Fruit fly (Drosophila melanogaster) whole organism, embryonic: Measurements from ENCODE around the gene Ldsdh1.

Experiments used
- CG10366 ChIP-seq: fragments of 200-800 bp; sonication (Bioruptor generic); IDR thresholded peaks from 2 replicates; pipeline ENCODE4 v1.3.6; 2022; ENCODE audit warnings: missing biosample characterization, missing genetic modification characterization
- CG11504 ChIP-seq: fragments of 200-800 bp; sonication (Bioruptor generic); optimal IDR thresholded peaks from 3 replicates; lab custom pipeline; 2019; ENCODE audit warnings: missing biosample characterization, mild to moderate bottlenecking, missing genetic modification characterization, moderate library complexity
- CG11560 ChIP-seq: fragments of 200-800 bp; sonication (Bioruptor generic); IDR thresholded peaks from 3 replicates; pipeline ENCODE4 v1.3.6; 2022; ENCODE audit warnings: missing biosample characterization, missing genetic modification characterization
- CG12299 ChIP-seq: fragments of 200-800 bp; sonication (Bioruptor generic); optimal IDR thresholded peaks from 2 replicates; lab custom pipeline; 2018; ENCODE audit warnings: missing biosample characterization, mild to moderate bottlenecking, missing genetic modification characterization
- CG13424 ChIP-seq: fragments of 200-800 bp; sonication (Bioruptor generic); optimal IDR thresholded peaks from 2 replicates; lab custom pipeline; 2019; ENCODE audit warnings: missing biosample characterization, mild to moderate bottlenecking, missing genetic modification characterization, moderate library complexity
- CG14860 ChIP-seq: fragments of 200-800 bp; sonication (Bioruptor generic); IDR thresholded peaks from 3 replicates; pipeline ENCODE4 v1.3.6; 2022; ENCODE audit warnings: missing biosample characterization, missing genetic modification characterization; ENCODE audit not compliant: partially characterized antibody
- CG15269 ChIP-seq: fragments of 200-800 bp; sonication (Bioruptor generic); optimal IDR thresholded peaks from 2 replicates; lab custom pipeline; 2018; ENCODE audit warnings: missing biosample characterization, mild to moderate bottlenecking, missing genetic modification characterization, moderate library complexity
- CG15514 ChIP-seq: fragments of 200-800 bp; sonication (Bioruptor generic); optimal IDR thresholded peaks from 3 replicates; lab custom pipeline; 2017; ENCODE audit warnings: missing biosample characterization, missing genetic modification characterization, mild to moderate bottlenecking, moderate library complexity, missing genetic modification reagents
- CG18262 ChIP-seq: fragments of 200-800 bp; optimal IDR thresholded peaks from 3 replicates; lab custom pipeline; 2019; ENCODE audit warnings: missing biosample characterization, mild to moderate bottlenecking, missing genetic modification characterization, moderate library complexity
- CG2120 ChIP-seq: fragments of 200-800 bp; sonication (Bioruptor generic); optimal IDR thresholded peaks from 3 replicates; lab custom pipeline; 2016; ENCODE audit warnings: missing biosample characterization, missing genetic modification characterization
- CG30431 ChIP-seq: fragments of 200-800 bp; sonication (Bioruptor generic); optimal IDR thresholded peaks from 2 replicates; lab custom pipeline; 2017; ENCODE audit warnings: missing biosample characterization, missing genetic modification characterization
- CG4360 ChIP-seq: fragments of 200-800 bp; sonication (Bioruptor generic); IDR thresholded peaks from 2 replicates; pipeline ENCODE4 v1.3.6; 2022; ENCODE audit warnings: missing biosample characterization, missing genetic modification characterization
- CG4404 ChIP-seq: fragments of 200-800 bp; sonication (Bioruptor generic); IDR thresholded peaks from 2 replicates; pipeline ENCODE4 v1.3.6; 2022; ENCODE audit warnings: missing biosample characterization, missing genetic modification characterization
- CG5180 ChIP-seq: fragments of 200-800 bp; sonication (Bioruptor generic); optimal IDR thresholded peaks from 3 replicates; lab custom pipeline; 2017; ENCODE audit warnings: missing biosample characterization, missing genetic modification characterization, mild to moderate bottlenecking, moderate library complexity, missing genetic modification reagents
- CG6175 ChIP-seq: fragments of 200-800 bp; sonication (Bioruptor generic); IDR thresholded peaks from 3 replicates; pipeline ENCODE4 v1.3.6; 2022; ENCODE audit warnings: missing biosample characterization, missing genetic modification characterization
- CG6683 ChIP-seq: fragments of 200-800 bp; sonication (Bioruptor generic); optimal IDR thresholded peaks from 2 replicates; lab custom pipeline; 2017; ENCODE audit warnings: missing biosample characterization, mild to moderate bottlenecking, missing genetic modification characterization, missing genetic modification reagents
- CG7556 ChIP-seq: fragments of 200-800 bp; sonication (Bioruptor generic); optimal IDR thresholded peaks from 2 replicates; lab custom pipeline; 2017; ENCODE audit warnings: missing biosample characterization, mild to moderate bottlenecking, missing genetic modification characterization
- CG7745 ChIP-seq: fragments of 200-800 bp; sonication (Bioruptor generic); optimal IDR thresholded peaks from 2 replicates; lab custom pipeline; 2018; ENCODE audit warnings: missing biosample characterization, mild to moderate bottlenecking, missing genetic modification characterization, moderate library complexity
- E2f2 ChIP-seq: fragments of 200-800 bp; sonication (Bioruptor generic); IDR thresholded peaks from 2 replicates; pipeline ENCODE4 v1.3.6; 2022; ENCODE audit warnings: missing biosample characterization, missing genetic modification characterization
- Fer1 ChIP-seq: fragments of 200-800 bp; sonication (Bioruptor generic); optimal IDR thresholded peaks from 2 replicates; lab custom pipeline; 2017; ENCODE audit warnings: missing biosample characterization, mild to moderate bottlenecking, missing genetic modification characterization
- Gsc ChIP-seq: fragments of 200-800 bp; sonication (Bioruptor generic); IDR thresholded peaks from 2 replicates; pipeline ENCODE4 v1.3.6; 2022; ENCODE audit warnings: missing biosample characterization, missing genetic modification characterization
- Hey ChIP-seq: fragments of 200-800 bp; sonication (Bioruptor generic); optimal IDR thresholded peaks from 3 replicates; lab custom pipeline; 2018; ENCODE audit warnings: missing biosample characterization, mild to moderate bottlenecking, missing genetic modification characterization
- Hr3 ChIP-seq: fragments of 200-800 bp; sonication (Bioruptor generic); optimal IDR thresholded peaks from 3 replicates; lab custom pipeline; 2016; ENCODE audit warnings: missing biosample characterization, missing genetic modification characterization
- Hr78 ChIP-seq, 2 experiments: fragments of 200-800 bp in 1 of 2; fragments of >200 bp in 1 of 2; sonication (Bioruptor generic) in 1 of 2; optimal IDR thresholded peaks; 2 replicates each; lab custom pipeline; 2017 to 2019; ENCODE audit warnings: missing biosample characterization in 2 of 2, missing genetic modification characterization in 2 of 2, mild to moderate bottlenecking in 1 of 2, moderate library complexity in 1 of 2
- NC2α ChIP-seq: fragments of 200-800 bp; sonication (Bioruptor generic); optimal IDR thresholded peaks from 2 replicates; lab custom pipeline; 2016; ENCODE audit warnings: missing biosample characterization, missing genetic modification characterization
- Sry-β ChIP-seq: fragments of 200-800 bp; sonication (Bioruptor generic); optimal IDR thresholded peaks from 2 replicates; lab custom pipeline; 2018; ENCODE audit warnings: missing biosample characterization, mild to moderate bottlenecking, missing genetic modification characterization, moderate library complexity
- YL-1 ChIP-seq: fragments of 200-800 bp; sonication (Bioruptor generic); optimal IDR thresholded peaks from 3 replicates; lab custom pipeline; 2017; ENCODE audit warnings: missing biosample characterization, mild to moderate bottlenecking, missing genetic modification characterization
- abd-A ChIP-seq: fragments of 200-800 bp; sonication (Bioruptor generic); optimal IDR thresholded peaks from 3 replicates; lab custom pipeline; 2019; ENCODE audit warnings: missing biosample characterization, mild to moderate bottlenecking, missing genetic modification characterization, moderate library complexity
- al ChIP-seq: fragments of 200-800 bp; sonication (Bioruptor generic); IDR thresholded peaks from 2 replicates; pipeline ENCODE4 v1.3.6; 2022; ENCODE audit warnings: missing biosample characterization, missing genetic modification characterization
- ara ChIP-seq: fragments of 200-800 bp; sonication (Bioruptor generic); IDR thresholded peaks from 2 replicates; pipeline ENCODE4 v1.3.6; 2022; ENCODE audit warnings: missing biosample characterization, missing genetic modification characterization
- br ChIP-seq: fragments of >200 bp; optimal IDR thresholded peaks from 2 replicates; lab custom pipeline; 2017
- bsh ChIP-seq, 2 experiments: fragments of 200-800 bp; sonication (Bioruptor generic); optimal IDR thresholded peaks; 2 replicates each; lab custom pipeline; 2017 to 2018; ENCODE audit warnings: mild to moderate bottlenecking in 2 of 2, missing biosample characterization in 2 of 2, missing genetic modification characterization in 2 of 2, moderate library complexity in 1 of 2
- cas ChIP-seq: fragments of 200-800 bp; sonication (Bioruptor generic); IDR thresholded peaks from 2 replicates; pipeline ENCODE4 v1.3.6; 2022; ENCODE audit warnings: missing biosample characterization, missing genetic modification characterization
- ci ChIP-seq: fragments of 200-800 bp; sonication (Bioruptor generic); IDR thresholded peaks from 3 replicates; pipeline ENCODE4 v1.3.6; 2022; ENCODE audit warnings: missing biosample characterization, missing genetic modification characterization
- eyg ChIP-seq: fragments of 200-800 bp; sonication (Bioruptor generic); optimal IDR thresholded peaks from 3 replicates; lab custom pipeline; 2016; ENCODE audit warnings: missing biosample characterization, missing genetic modification characterization
- fu2 ChIP-seq: fragments of 200-800 bp; sonication (Bioruptor generic); optimal IDR thresholded peaks from 2 replicates; lab custom pipeline; 2016; ENCODE audit warnings: missing biosample characterization, missing genetic modification characterization
- gcm ChIP-seq: fragments of 200-800 bp; sonication (Bioruptor generic); optimal IDR thresholded peaks from 2 replicates; lab custom pipeline; 2019; ENCODE audit warnings: missing biosample characterization, mild to moderate bottlenecking, missing genetic modification characterization, moderate library complexity
- gsb-n ChIP-seq: fragments of 200-800 bp; sonication (Bioruptor generic); optimal IDR thresholded peaks from 3 replicates; lab custom pipeline; 2018; ENCODE audit warnings: missing biosample characterization, mild to moderate bottlenecking, missing genetic modification characterization
- kah ChIP-seq: fragments of 200-800 bp; sonication (Bioruptor generic); optimal IDR thresholded peaks from 2 replicates; lab custom pipeline; 2018; ENCODE audit warnings: missing biosample characterization, mild to moderate bottlenecking, missing genetic modification characterization
- kay ChIP-seq: fragments of 200-800 bp; sonication (Bioruptor generic); optimal IDR thresholded peaks from 2 replicates; lab custom pipeline; 2016; ENCODE audit warnings: missing biosample characterization, missing genetic modification characterization
- mirr ChIP-seq: fragments of 200-800 bp; sonication (Bioruptor generic); optimal IDR thresholded peaks from 3 replicates; lab custom pipeline; 2018; ENCODE audit warnings: missing biosample characterization, mild to moderate bottlenecking, missing genetic modification characterization
- nom ChIP-seq: fragments of 200-800 bp; sonication (Bioruptor generic); optimal IDR thresholded peaks from 2 replicates; lab custom pipeline; 2017; ENCODE audit warnings: missing biosample characterization, missing genetic modification characterization, mild to moderate bottlenecking, moderate library complexity, missing genetic modification reagents
- peb ChIP-seq: fragments of 200-800 bp; sonication (Bioruptor generic); IDR thresholded peaks from 2 replicates; pipeline ENCODE4 v1.3.6; 2022; ENCODE audit warnings: missing biosample characterization, missing genetic modification characterization
- sc ChIP-seq, 3 experiments: fragments of >200 bp in 2 of 3; fragments of 200-800 bp in 1 of 3; sonication (Bioruptor generic) in 1 of 3; optimal IDR thresholded peaks; 2 replicates in 2 of 3; 3 replicates in 1 of 3; lab custom pipeline; 2017; ENCODE audit warnings: mild to moderate bottlenecking in 1 of 3, missing biosample characterization in 1 of 3, missing genetic modification characterization in 1 of 3, missing genetic modification reagents in 1 of 3
- sr ChIP-seq: fragments of 200-800 bp; sonication (Bioruptor generic); IDR thresholded peaks from 3 replicates; pipeline ENCODE4 v1.3.6; 2022; ENCODE audit warnings: missing biosample characterization, missing genetic modification characterization
- tx ChIP-seq: fragments of 200-800 bp; sonication (Bioruptor generic); optimal IDR thresholded peaks from 2 replicates; lab custom pipeline; 2016; ENCODE audit warnings: missing biosample characterization, missing genetic modification characterization
- yki ChIP-seq: fragments of >200 bp; optimal IDR thresholded peaks from 3 replicates; lab custom pipeline; 2018
- zf30C ChIP-seq: fragments of 200-800 bp; sonication (Bioruptor generic); optimal IDR thresholded peaks from 3 replicates; lab custom pipeline; 2018; ENCODE audit warnings: missing biosample characterization, mild to moderate bottlenecking, missing genetic modification characterization

Gene Ldsdh1

DNA sequence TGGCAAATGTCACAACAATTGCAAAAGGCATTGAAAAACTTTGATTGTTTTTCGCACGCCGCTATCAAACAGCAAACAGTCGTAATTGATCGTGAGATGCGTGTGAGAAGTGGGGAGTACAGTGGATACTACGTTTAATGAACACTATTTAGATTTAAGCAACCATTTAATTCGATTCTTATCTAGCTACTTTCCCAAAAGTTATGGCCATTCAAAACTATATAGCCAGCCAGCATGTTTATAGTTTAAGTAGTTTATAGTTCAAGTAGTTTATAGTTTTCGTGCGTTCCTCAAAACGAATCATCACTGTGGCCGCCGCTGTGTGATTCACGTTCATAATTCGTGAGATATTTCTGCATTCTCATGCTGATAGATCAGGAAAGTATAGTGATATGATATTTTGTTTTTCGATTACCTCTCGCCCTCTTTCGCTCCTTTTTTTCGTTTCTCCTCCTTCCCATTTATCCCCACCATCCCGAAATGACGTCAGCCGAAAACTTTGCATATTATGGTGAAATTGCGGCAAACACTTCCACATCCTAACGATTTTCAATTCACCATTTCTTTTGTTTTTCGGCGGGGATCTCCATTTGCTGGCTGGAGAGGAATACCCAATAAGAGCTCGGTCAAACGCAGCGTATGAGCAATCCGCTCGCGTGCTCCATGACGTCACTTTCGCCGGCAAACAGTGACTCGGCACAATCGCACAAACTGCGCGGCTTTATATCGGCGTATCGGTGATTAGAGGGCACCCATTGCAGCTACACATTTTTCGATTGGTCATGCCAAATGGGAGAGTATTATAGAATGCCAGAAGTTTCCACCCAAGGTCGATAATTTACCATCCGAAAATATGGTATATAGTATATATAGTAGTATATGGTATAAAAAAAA, 32.2 kb upstream of the Ldsdh1 start (continued):
- TF ChIP-seq CG14860 (GFP tag; lab: Robert Waterston, UW): no peak
- TF ChIP-seq E2f2: peak; percentile 17; the same call in 1 of the 2 replicates
- TF ChIP-seq CG11504 (tag; lab: Kevin White, UChicago): peak; percentile 62
- no peak for TF ChIP-seq abd-A (tag; lab: Kevin White, UChicago)
- TF ChIP-seq yki (lab: Kevin White, UChicago): no peak
- TF ChIP-seq CG4404 (GFP tag; lab: Robert Waterston, UW): no peak
- peak; percentile 67 for TF ChIP-seq CG15514
- peak; percentile 43 for TF ChIP-seq eyg (GFP tag; lab: Kevin White, UChicago)
- TF ChIP-seq CG18262 (tag; lab: Kevin White, UChicago): peak; percentile 17
- no peak for TF ChIP-seq CG5180 (GFP tag; lab: Kevin White, UChicago)
- no peak for TF ChIP-seq gsb-n (tag; lab: Kevin White, UChicago)
- TF ChIP-seq CG7745 (tag; lab: Kevin White, UChicago): no peak
- TF ChIP-seq CG30431 (GFP tag; lab: Kevin White, UChicago): no peak
- TF ChIP-seq CG7556 (GFP tag; lab: Kevin White, UChicago): peak; percentile 33
- TF ChIP-seq gcm: no peak
- TF ChIP-seq bsh (GFP tag; optimal IDR thresholded peaks at IDR 0.05; lab: Kevin White, UChicago): peak in 1 of 2 experiments; percentile 18
- no peak for TF ChIP-seq NC2α (GFP tag; lab: Kevin White, UChicago)
- TF ChIP-seq sc (optimal IDR thresholded peaks at IDR 0.05; lab: Kevin White, UChicago): no peak
- TF ChIP-seq sc (GFP tag; optimal IDR thresholded peaks at IDR 0.05; lab: Kevin White, UChicago): no peak
- TF ChIP-seq kay: no peak
- TF ChIP-seq Hey (tag; lab: Kevin White, UChicago): no peak
- TF ChIP-seq br: no peak
- TF ChIP-seq CG6175 (GFP tag; lab: Robert Waterston, UW): peak; percentile 46; the same call in 1 of the 3 replicates
- no peak for TF ChIP-seq YL-1
- TF ChIP-seq al (GFP tag; lab: Robert Waterston, UW): peak; percentile 63; the same call in 1 of the 2 replicates
- peak; percentile 52; the same call in 1 of the 2 replicates for TF ChIP-seq cas (GFP tag; lab: Robert Waterston, UW)
- TF ChIP-seq tx (GFP tag; lab: Kevin White, UChicago): peak; percentile 43
- peak; percentile 91 for TF ChIP-seq CG2120 (GFP tag; lab: Kevin White, UChicago)
- no peak for TF ChIP-seq nom (GFP tag; lab: Kevin White, UChicago)
- TF ChIP-seq CG10366 (GFP tag; lab: Robert Waterston, UW): peak; percentile 72
- TF ChIP-seq CG6683 (GFP tag; lab: Kevin White, UChicago): peak; percentile 6
- no peak for TF ChIP-seq peb (GFP tag; lab: Robert Waterston, UW)
- no peak for TF ChIP-seq CG4360 (GFP tag; lab: Robert Waterston, UW)
- TF ChIP-seq CG13424 (tag; lab: Kevin White, UChicago): peak; percentile 66
- TF ChIP-seq Gsc (GFP tag; lab: Robert Waterston, UW): no peak
- TF ChIP-seq zf30C (GFP tag; lab: Kevin White, UChicago): no peak
- peak; percentile 80 for TF ChIP-seq CG15269 (tag; lab: Kevin White, UChicago)
- peak; percentile 75 for TF ChIP-seq Fer1
- no peak for TF ChIP-seq Hr3 (GFP tag; lab: Kevin White, UChicago)
- no peak for TF ChIP-seq ci
- peak; percentile 36 for TF ChIP-seq fu2 (GFP tag; lab: Kevin White, UChicago)
- no peak for TF ChIP-seq ara (GFP tag; lab: Robert Waterston, UW)
- TF ChIP-seq Hr78 (GFP tag; optimal IDR thresholded peaks at IDR 0.05; lab: Kevin White, UChicago): no peak
- TF ChIP-seq CG11560: 0 out of 3 replicates have a peak, but pooled peaks have one; percentile 40
- no peak for TF ChIP-seq CG12299 (tag; lab: Kevin White, UChicago)
- no peak for TF ChIP-seq mirr
- no peak for TF ChIP-seq kah
- no peak for TF ChIP-seq sr (GFP tag; lab: Robert Waterston, UW)
- no peak for TF ChIP-seq Sry-β (GFP tag; lab: Kevin White, UChicago)
